Fruit fly (Drosophila melanogaster): Measurements from ENCODE around the gene COX5BL.

Gene COX5BL

DNA sequence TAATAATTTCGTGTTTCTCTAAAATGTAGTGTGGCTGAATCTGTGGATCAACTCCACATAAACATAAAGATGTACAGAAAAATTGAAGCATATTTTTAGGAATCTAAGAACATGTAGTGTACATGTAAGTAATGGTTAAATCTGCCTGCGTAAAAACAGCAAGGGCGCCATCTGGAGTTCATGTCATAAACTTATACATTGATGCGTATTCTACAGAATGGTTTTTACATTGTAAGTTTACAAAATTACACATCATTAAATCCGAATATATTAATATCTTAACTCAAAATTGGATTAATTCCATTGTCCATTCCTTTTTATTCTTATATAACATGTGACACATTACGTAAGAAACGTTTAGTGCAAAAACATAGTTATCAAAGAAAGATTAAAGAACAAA lies 32.2 kb upstream of the COX5BL start (continued):
- TF ChIP-seq wor (GFP tag; IDR thresholded peaks at IDR 0.05): no peak
- no peak for TF ChIP-seq sob (GFP tag; IDR thresholded peaks at IDR 0.05)
- TF ChIP-seq CG12299 (tag; optimal IDR thresholded peaks at IDR 0.05): no peak
- TF ChIP-seq CG9215 (GFP tag; IDR thresholded peaks at IDR 0.05): no peak
- no peak for TF ChIP-seq fd96Cb (tag; optimal IDR thresholded peaks at IDR 0.05)
- no peak for TF ChIP-seq tin (GFP tag; optimal IDR thresholded peaks at IDR 0.05)
- no peak for TF ChIP-seq bab2 (GFP tag; optimal IDR thresholded peaks at IDR 0.05)
- TF ChIP-seq az2 (GFP tag; optimal IDR thresholded peaks at IDR 0.05): no peak
- no peak for TF ChIP-seq otp (GFP tag; IDR thresholded peaks at IDR 0.05)
- TF ChIP-seq Atf-2 (GFP tag; optimal IDR thresholded peaks at IDR 0.05): no peak
- TF ChIP-seq salm (tag; optimal IDR thresholded peaks at IDR 0.05): no peak
- TF ChIP-seq CG12219 (GFP tag; optimal IDR thresholded peaks at IDR 0.05): no peak
- no peak for TF ChIP-seq ftz-f1 (GFP tag; optimal IDR thresholded peaks at IDR 0.05)
- no peak for TF ChIP-seq CG8944 (GFP tag; optimal IDR thresholded peaks at IDR 0.05)
- TF ChIP-seq HHEX (GFP tag; optimal IDR thresholded peaks at IDR 0.05): no peak
- no peak for TF ChIP-seq gem (tag; optimal IDR thresholded peaks at IDR 0.05)
- no peak for TF ChIP-seq CG31365 (tag; optimal IDR thresholded peaks at IDR 0.05)
- TF ChIP-seq fru (optimal IDR thresholded peaks at IDR 0.05): no peak
- no peak for TF ChIP-seq usp (GFP tag; optimal IDR thresholded peaks at IDR 0.05)
- no peak for TF ChIP-seq NK7.1 (GFP tag; optimal IDR thresholded peaks at IDR 0.05)
- peak; percentile 72 for TF ChIP-seq knrl (GFP tag; IDR thresholded peaks at IDR 0.05; ENCODE audit: partially characterized antibody)
- TF ChIP-seq CG15514 (GFP tag; optimal IDR thresholded peaks at IDR 0.05): peak; percentile 11
- no peak for TF ChIP-seq crc (GFP tag; optimal IDR thresholded peaks at IDR 0.05)
- TF ChIP-seq Dfd (GFP tag; optimal IDR thresholded peaks at IDR 0.05): no peak
- TF ChIP-seq sim (GFP tag; IDR thresholded peaks at IDR 0.05): no peak
- no peak for TF ChIP-seq Kr (GFP tag; optimal IDR thresholded peaks at IDR 0.05)
- TF ChIP-seq CG34224 (GFP tag; IDR thresholded peaks at IDR 0.05; ENCODE audit: partially characterized antibody): no peak
- TF ChIP-seq CG15601 (tag; optimal IDR thresholded peaks at IDR 0.05): peak; percentile 45
- no peak for TF ChIP-seq grn (GFP tag; optimal IDR thresholded peaks at IDR 0.05)
- no peak for TF ChIP-seq CG9609 (GFP tag; optimal IDR thresholded peaks at IDR 0.05)
- peak; percentile 7 for TF ChIP-seq B-H2 (GFP tag; optimal IDR thresholded peaks at IDR 0.05)
- no peak for TF ChIP-seq BEAF-32 (GFP tag; optimal IDR thresholded peaks at IDR 0.05)
- no peak for TF ChIP-seq ham (GFP tag; IDR thresholded peaks at IDR 0.05)
- TF ChIP-seq hb (GFP tag; IDR thresholded peaks at IDR 0.05; ENCODE audit: partially characterized antibody): no peak
- TF ChIP-seq CG2202 (tag; optimal IDR thresholded peaks at IDR 0.05): no peak
- TF ChIP-seq Sox102F (GFP tag; optimal IDR thresholded peaks at IDR 0.05): no peak
- no peak for TF ChIP-seq Neu2 (GFP tag; optimal IDR thresholded peaks at IDR 0.05; ENCODE audit: borderline replicate concordance)
- no peak for TF ChIP-seq CG9727 (GFP tag; optimal IDR thresholded peaks at IDR 0.05)
- TF ChIP-seq CTCF (GFP tag; optimal IDR thresholded peaks at IDR 0.05): peak; percentile 98
- no peak for TF ChIP-seq CG7928 (GFP tag; optimal IDR thresholded peaks at IDR 0.05)
- TF ChIP-seq CG4360 (GFP tag; IDR thresholded peaks at IDR 0.05): no peak
- no peak for TF ChIP-seq CG4404 (GFP tag; IDR thresholded peaks at IDR 0.05)
- TF ChIP-seq HLH3B (GFP tag; IDR thresholded peaks at IDR 0.05): no peak
- TF ChIP-seq CG7987 (GFP tag; optimal IDR thresholded peaks at IDR 0.05): no peak
- no peak for TF ChIP-seq CG10321 (GFP tag; IDR thresholded peaks at IDR 0.05)
- TF ChIP-seq C15 (GFP tag; IDR thresholded peaks at IDR 0.05): no peak
- TF ChIP-seq CG4282 (GFP tag; optimal IDR thresholded peaks at IDR 0.05): no peak
- peak; percentile 85 for TF ChIP-seq Ets65A (GFP tag)
- no peak for TF ChIP-seq Hr78 (GFP tag; optimal IDR thresholded peaks at IDR 0.05)
- TF ChIP-seq B-H1 (GFP tag; IDR thresholded peaks at IDR 0.05): no peak
- TF ChIP-seq schlank (tag; optimal IDR thresholded peaks at IDR 0.05): no peak
- TF ChIP-seq chif (GFP tag; optimal IDR thresholded peaks at IDR 0.05): no peak
- no peak for TF ChIP-seq Doc2 (GFP tag; IDR thresholded peaks at IDR 0.05)
- TF ChIP-seq CG3847 (GFP tag; IDR thresholded peaks at IDR 0.05): no peak
